Worm (Caenorhabditis elegans): ENCODE measurements around the gene srj-38.

DNA sequence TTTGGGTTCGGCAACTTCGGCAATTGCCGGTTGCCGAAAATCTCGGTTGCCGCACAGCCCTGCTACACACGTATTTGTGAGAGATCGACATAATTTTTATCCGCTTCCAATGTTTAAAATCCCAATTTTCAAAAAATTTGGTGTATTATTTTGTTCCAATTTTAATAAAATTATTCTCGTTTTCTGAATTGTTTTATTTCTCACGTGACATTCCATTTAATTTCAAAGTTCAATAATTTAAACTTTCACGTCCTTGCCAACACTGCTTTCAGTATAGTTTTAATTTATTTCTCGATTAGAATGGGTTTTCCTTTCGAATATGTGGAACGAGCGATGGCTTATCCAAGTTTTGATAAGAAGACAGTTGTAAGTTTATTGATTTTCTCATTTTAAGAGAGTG is 27.7 kb downstream of the srj-38 start, which contains the start of gene K09C6.2:
- TF ChIP-seq him-1 (tag; optimal IDR thresholded peaks at IDR 0.05) (no peak), W03F9.2 (tag; optimal IDR thresholded peaks at IDR 0.05) (no peak)
